Fruit fly (Drosophila melanogaster) whole organism, embryonic: ENCODE data around the gene bib.
A peak's percentile ranks its signal among the peaks of the same experiment; 100 is the strongest.

Source experiments
- Abd-B ChIP-seq: fragments of 200-800 bp; sonication (Bioruptor generic); optimal IDR thresholded peaks from 2 replicates; lab custom pipeline; 2018; ENCODE audit warnings: missing biosample characterization, mild to moderate bottlenecking, missing genetic modification characterization, moderate library complexity
- B-H1 ChIP-seq: fragments of 200-800 bp; sonication (Bioruptor generic); IDR thresholded peaks from 3 replicates; pipeline ENCODE4 v1.3.6; 2022; ENCODE audit warnings: missing biosample characterization, missing genetic modification characterization
- Bdp1 ChIP-seq: fragments of 200-800 bp; sonication (Bioruptor generic); optimal IDR thresholded peaks from 3 replicates; lab custom pipeline; 2016; ENCODE audit warnings: missing biosample characterization, missing genetic modification characterization
- CG10979 ChIP-seq: fragments of 200-800 bp; sonication (Bioruptor generic); optimal IDR thresholded peaks from 2 replicates; lab custom pipeline; 2018; ENCODE audit warnings: missing biosample characterization, mild to moderate bottlenecking, missing genetic modification characterization, moderate library complexity
- CG11560 ChIP-seq: fragments of 200-800 bp; sonication (Bioruptor generic); IDR thresholded peaks from 3 replicates; pipeline ENCODE4 v1.3.6; 2022; ENCODE audit warnings: missing biosample characterization, missing genetic modification characterization
- CG12659 ChIP-seq: fragments of 200-800 bp; sonication (Bioruptor generic); optimal IDR thresholded peaks from 3 replicates; lab custom pipeline; 2017; ENCODE audit warnings: mild to moderate bottlenecking, missing biosample characterization, missing genetic modification reagents, missing genetic modification characterization
- CG16863 ChIP-seq: fragments of 200-800 bp; sonication (Bioruptor generic); optimal IDR thresholded peaks from 3 replicates; lab custom pipeline; 2016; ENCODE audit warnings: missing biosample characterization, missing genetic modification characterization
- CG3065 ChIP-seq: fragments of 200-800 bp; sonication (Bioruptor generic); optimal IDR thresholded peaks from 2 replicates; lab custom pipeline; 2016; ENCODE audit warnings: missing biosample characterization, missing genetic modification characterization
- CG7357 ChIP-seq: fragments of 200-800 bp; sonication (Bioruptor generic); IDR thresholded peaks from 3 replicates; pipeline ENCODE4 v1.3.6; 2022; ENCODE audit warnings: missing biosample characterization, missing genetic modification characterization
- CG9609 ChIP-seq: fragments of 200-800 bp; sonication (Bioruptor generic); optimal IDR thresholded peaks from 3 replicates; lab custom pipeline; 2016; ENCODE audit warnings: missing biosample characterization, missing genetic modification characterization
- chm ChIP-seq: fragments of 200-800 bp; sonication (Bioruptor generic); IDR thresholded peaks from 2 replicates; pipeline ENCODE4 v1.3.6; 2022; ENCODE audit warnings: missing biosample characterization, missing genetic modification characterization
- danr ChIP-seq: fragments of 200-800 bp; sonication (Bioruptor generic); IDR thresholded peaks from 2 replicates; pipeline ENCODE4 v1.3.6; 2022; ENCODE audit warnings: missing biosample characterization, missing genetic modification characterization
- sima ChIP-seq: fragments of 200-800 bp; sonication (Bioruptor generic); optimal IDR thresholded peaks from 2 replicates; lab custom pipeline; 2016; ENCODE audit warnings: missing biosample characterization, missing genetic modification characterization
- zfh2 ChIP-seq: fragments of 200-800 bp; sonication (Bioruptor generic); optimal IDR thresholded peaks from 2 replicates; lab custom pipeline; 2016; ENCODE audit warnings: missing biosample characterization, missing genetic modification characterization

DNA sequence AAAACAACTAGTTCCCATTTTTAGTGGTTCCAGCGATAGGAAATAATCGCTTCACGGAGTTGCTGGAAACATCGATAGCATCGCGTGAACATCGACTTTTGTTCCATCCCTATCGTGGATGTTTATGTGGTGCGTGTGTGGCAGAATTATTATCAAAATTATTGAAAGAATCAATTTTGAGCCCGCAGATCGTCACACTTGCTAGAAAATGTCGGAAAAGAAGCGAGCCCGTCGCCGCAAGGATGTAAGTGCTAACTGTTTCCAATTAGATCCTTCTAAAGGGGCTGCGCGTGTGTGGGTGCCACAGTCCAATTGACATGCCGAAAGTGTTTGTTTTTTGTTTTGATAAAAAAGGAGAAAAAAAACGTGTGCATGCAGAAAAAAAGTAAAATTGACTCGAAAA is 24.8 kb downstream of the bib start, which contains the start of gene Trp1:
- no peak for TF ChIP-seq CG7357 (GFP tag; lab: Robert Waterston, UW)
- no peak for TF ChIP-seq Bdp1 (GFP tag; lab: Kevin White, UChicago)
- TF ChIP-seq danr, result no peak
- TF ChIP-seq CG3065 (GFP tag; lab: Kevin White, UChicago), result no peak
- no peak for TF ChIP-seq chm (GFP tag; lab: Robert Waterston, UW)
- no peak for TF ChIP-seq sima (GFP tag; lab: Kevin White, UChicago)
- TF ChIP-seq zfh2 (GFP tag; lab: Kevin White, UChicago), result no peak
- peak; percentile 45 for TF ChIP-seq Abd-B (GFP tag; lab: Kevin White, UChicago)
- peak; percentile 59 for TF ChIP-seq CG12659 (GFP tag; lab: Kevin White, UChicago)
- TF ChIP-seq CG10979 (tag; lab: Kevin White, UChicago), result no peak
- TF ChIP-seq CG9609 (GFP tag; lab: Kevin White, UChicago), result no peak
- TF ChIP-seq CG16863, result no peak
- no peak for TF ChIP-seq CG11560 (tag; lab: Robert Waterston, UW)
- no peak for TF ChIP-seq B-H1 (GFP tag; lab: Robert Waterston, UW)
